Fruit fly (Drosophila melanogaster): ENCODE results near the gene mgl.

The mgl gene

DNA sequence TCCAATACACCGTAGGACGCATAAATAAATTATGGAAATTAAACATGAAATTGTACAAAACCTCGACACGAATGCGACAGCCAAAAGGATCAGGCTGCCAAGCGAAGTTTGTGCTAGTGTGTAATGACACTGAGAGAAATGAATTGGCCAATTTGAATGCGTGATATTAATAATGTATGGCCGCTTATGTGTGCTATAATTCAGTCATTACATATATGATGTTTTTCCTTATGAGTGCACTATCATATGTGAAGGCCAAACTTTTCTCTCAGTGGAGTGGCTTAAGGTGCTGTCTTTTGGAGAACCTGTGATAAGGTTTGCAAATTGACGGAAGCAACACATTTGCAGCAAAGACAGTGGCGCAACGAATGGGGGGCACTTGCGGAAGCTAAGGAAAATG lies 100.1 kb downstream of the mgl start (continued):
- TF ChIP-seq CG11696 (GFP tag; IDR thresholded peaks at IDR 0.05) (0 out of 2 replicates have a peak, but pooled peaks have one; percentile 10), Gug (GFP tag; IDR thresholded peaks at IDR 0.05) (peak; percentile 22; the same call in 1 of the 4 replicates), CG1603 (tag; optimal IDR thresholded peaks at IDR 0.05) (peak; percentile 24), sens (GFP tag) (peak; percentile 45), row (GFP tag; IDR thresholded peaks at IDR 0.05) (0 out of 3 replicates have a peak, but pooled peaks have one; percentile 24), CG12769 (tag; optimal IDR thresholded peaks at IDR 0.05) (peak; percentile 27), zfh1 (GFP tag; IDR thresholded peaks at IDR 0.05) (0 out of 3 replicates have a peak, but pooled peaks have one; percentile 11), Drgx (GFP tag; IDR thresholded peaks at IDR 0.05) (0 out of 2 replicates have a peak, but pooled peaks have one; percentile 33), lab (GFP tag; optimal IDR thresholded peaks at IDR 0.05) (peak; percentile 19), bowl (GFP tag; IDR thresholded peaks at IDR 0.05) (no peak), Elba2 (GFP tag; optimal IDR thresholded peaks at IDR 0.05) (no peak), prd (optimal IDR thresholded peaks at IDR 0.05) (no peak), prd (GFP tag; IDR thresholded peaks at IDR 0.05) (peak; percentile 48; the same call in 1 of the 3 replicates), jigr1 (GFP tag; IDR thresholded peaks at IDR 0.05) (no peak), CG18599 (GFP tag; optimal IDR thresholded peaks at IDR 0.05) (peak; percentile 17), dmrt99B (tag; optimal IDR thresholded peaks at IDR 0.05) (peak; percentile 18), slbo (GFP tag; IDR thresholded peaks at IDR 0.05) (peak; percentile 50), CG17359 (tag; optimal IDR thresholded peaks at IDR 0.05) (peak; percentile 9), CG6791 (GFP tag; IDR thresholded peaks at IDR 0.05; ENCODE audit: partially characterized antibody) (no peak), CG2678 (tag; optimal IDR thresholded peaks at IDR 0.05) (peak; percentile 9), ind (GFP tag; optimal IDR thresholded peaks at IDR 0.05) (peak; percentile 7), CG4424 (GFP tag; optimal IDR thresholded peaks at IDR 0.05) (no peak), gem (tag; optimal IDR thresholded peaks at IDR 0.05) (peak; percentile 19)

DNA sequence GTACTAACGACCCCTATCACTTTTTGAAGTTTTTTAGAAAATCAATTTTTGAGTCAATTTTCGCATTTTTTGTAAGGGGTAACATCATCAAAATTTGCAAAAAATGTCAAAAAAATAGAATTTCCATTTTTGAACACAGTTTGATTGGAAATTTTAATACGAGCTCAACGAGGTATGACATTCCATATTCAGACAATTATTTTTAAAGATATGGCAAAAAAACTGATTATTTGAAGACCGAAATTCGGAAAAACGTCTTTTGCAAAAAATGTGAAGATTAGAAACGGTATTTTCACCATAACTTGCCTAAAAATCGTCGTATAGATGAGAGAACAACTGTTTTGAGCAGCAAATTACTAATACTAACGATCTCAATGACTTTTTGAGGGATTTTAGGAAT lies 103.1 kb downstream of the mgl start:
- peak in 1 of 2 experiments; percentile 74 for TF ChIP-seq Dfd (GFP tag; optimal IDR thresholded peaks at IDR 0.05)

DNA sequence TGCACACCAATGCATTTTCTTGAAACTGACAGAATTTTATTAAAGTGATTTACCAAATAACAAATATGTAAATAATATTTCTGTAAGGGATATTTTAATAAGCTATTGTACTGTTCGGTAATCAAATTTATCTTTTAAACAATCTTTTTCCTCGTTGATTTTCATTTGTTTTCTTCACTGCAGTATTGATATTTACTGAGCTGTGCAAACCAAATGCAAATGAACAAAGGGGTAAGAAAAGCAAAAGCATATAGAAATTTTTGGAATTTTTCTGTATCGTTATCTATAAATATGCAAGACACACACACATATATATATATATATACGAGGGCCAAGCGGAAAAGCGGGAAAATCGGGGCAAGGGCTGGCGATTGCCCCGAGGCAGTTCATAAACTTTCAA lies 105.0 kb downstream of the mgl start:
- TF ChIP-seq mirr (GFP tag; optimal IDR thresholded peaks at IDR 0.05) (no peak), Blimp-1 (GFP tag; optimal IDR thresholded peaks at IDR 0.05) (peak; percentile 1)

DNA sequence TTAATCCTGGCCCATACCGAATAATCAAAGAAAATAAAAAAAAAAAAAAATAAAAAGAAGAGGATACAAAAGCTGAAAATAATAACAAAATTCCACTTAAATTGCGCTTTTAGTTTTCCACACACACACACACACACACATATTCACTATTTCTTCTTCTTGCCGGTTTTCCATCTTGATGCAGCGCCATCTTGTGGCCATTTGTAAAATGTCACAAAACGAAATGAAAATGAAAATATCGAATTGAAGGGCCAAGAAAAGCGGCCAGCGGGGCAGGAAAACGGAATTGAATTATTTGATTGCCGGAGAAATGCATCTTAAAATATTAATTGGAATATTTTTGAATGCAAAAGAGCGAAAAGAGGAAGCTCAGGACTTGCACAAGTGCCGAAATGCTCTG lies 105.6 kb downstream of the mgl start:
- TF ChIP-seq CTCF (GFP tag; optimal IDR thresholded peaks at IDR 0.05) (peak; percentile 75), dysf (GFP tag; IDR thresholded peaks at IDR 0.05) (no peak)

DNA sequence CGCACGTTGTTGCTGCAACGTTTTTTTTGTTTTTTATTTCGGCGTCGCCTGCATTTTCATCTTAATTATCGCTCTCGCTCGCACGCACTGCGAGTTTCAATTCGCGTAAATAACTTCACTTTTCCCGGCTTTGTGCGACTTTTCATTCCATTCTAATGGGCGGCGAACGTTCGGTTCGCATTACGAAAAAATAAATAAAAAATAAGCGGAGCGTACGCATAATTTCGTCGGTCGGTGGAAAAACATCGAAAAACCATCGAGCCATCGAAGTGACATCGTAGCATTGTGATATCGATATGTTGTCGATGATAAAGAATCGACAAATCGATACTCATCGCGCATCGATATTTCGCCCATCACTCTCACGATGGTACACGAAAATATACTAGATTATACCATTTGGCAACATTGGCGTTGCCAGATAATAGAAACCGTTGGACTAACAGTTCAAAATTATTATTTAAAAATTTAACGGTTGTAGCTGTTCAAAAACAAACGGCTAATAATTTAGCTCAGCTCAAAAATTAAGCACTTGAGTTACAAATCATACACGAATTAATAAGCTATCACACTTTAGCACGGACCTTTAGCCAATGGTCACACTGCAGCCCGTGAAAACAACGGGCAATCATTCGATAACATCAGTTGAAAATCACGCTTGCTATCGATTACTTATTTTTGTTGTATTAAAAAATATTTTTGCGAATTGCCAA lies 143.8 kb downstream of the mgl start, which contains the start of the genes Zdhhc8 and BCL7-like:
TSS of gene Zdhhc8 (minus strand) at position 232 of the 713 bp plus-strand sequence.
TSS of gene BCL7-like (plus strand) at position 639 of the 713 bp plus-strand sequence.
- TF ChIP-seq lilli (GFP tag; optimal IDR thresholded peaks at IDR 0.05) = peak; percentile 54
- peak in 1 of 3 experiments; percentile 21 for TF ChIP-seq lola (GFP tag; optimal IDR thresholded peaks at IDR 0.05)
- no peak for TF ChIP-seq Sox100B (GFP tag; optimal IDR thresholded peaks at IDR 0.05)
- no peak for TF ChIP-seq CG5953 (GFP tag; IDR thresholded peaks at IDR 0.05)
- TF ChIP-seq CG2129 (GFP tag; IDR thresholded peaks at IDR 0.05; ENCODE audit: partially characterized antibody) = peak; percentile 94
- TF ChIP-seq trh (GFP tag; optimal IDR thresholded peaks at IDR 0.05) = no peak
- no peak for TF ChIP-seq CG1233 (GFP tag; optimal IDR thresholded peaks at IDR 0.05)
- 0 out of 2 replicates have a peak, but pooled peaks have one; percentile 27 for TF ChIP-seq HLH3B (GFP tag; IDR thresholded peaks at IDR 0.05)
- TF ChIP-seq dysf (GFP tag; IDR thresholded peaks at IDR 0.05) = no peak
- no peak for TF ChIP-seq CG17328 (GFP tag; IDR thresholded peaks at IDR 0.05)
- TF ChIP-seq Hr78 (GFP tag; optimal IDR thresholded peaks at IDR 0.05) = no peak
- no peak for TF ChIP-seq CG18476 (GFP tag; optimal IDR thresholded peaks at IDR 0.05)
- TF ChIP-seq zfh2 (GFP tag; optimal IDR thresholded peaks at IDR 0.05) = peak; percentile 41
- peak; percentile 7 for TF ChIP-seq CG18764 (GFP tag; optimal IDR thresholded peaks at IDR 0.05)
- TF ChIP-seq bab2 (GFP tag; optimal IDR thresholded peaks at IDR 0.05) = peak; percentile 39
- TF ChIP-seq HLH4C (GFP tag; IDR thresholded peaks at IDR 0.05; ENCODE audit: partially characterized antibody) = peak; percentile 99
- peak; percentile 50 for TF ChIP-seq CG4360 (GFP tag; IDR thresholded peaks at IDR 0.05)
- TF ChIP-seq wor (GFP tag; IDR thresholded peaks at IDR 0.05) = no peak

Measured in whole organism, embryonic.